Worm (Caenorhabditis elegans) whole organism, L3 larva: ENCODE measurements around the gene T19B10.2.

Source experiments
- ceh-82 ChIP-seq: fragments of 150-350 bp; optimal IDR thresholded peaks from 2 replicates; lab custom pipeline; 2014; ENCODE audit warnings: missing biosample characterization, missing genetic modification characterization
- fkh-10 ChIP-seq: sonication (generic microtip); optimal IDR thresholded peaks from 2 replicates; lab custom pipeline; 2017; ENCODE audit warnings: missing biosample characterization, missing genetic modification reagents, missing genetic modification characterization
- nhr-28 ChIP-seq: fragments of 150-350 bp; optimal IDR thresholded peaks from 2 replicates; lab custom pipeline; 2014; ENCODE audit warnings: missing biosample characterization, missing genetic modification characterization
- pqm-1 ChIP-seq: fragments of 150-350 bp; optimal IDR thresholded peaks from 2 replicates; lab custom pipeline; 2017; ENCODE audit warnings: missing biosample characterization, missing genetic modification characterization, inconsistent platforms

ce11 chrV:11223698-11224097 is 2.6 kb downstream of the T19B10.2 start:
- TF ChIP-seq ceh-82 (tag; lab: Kevin White, UChicago) (no peak), fkh-10 (GFP tag; lab: Kevin White, UChicago) (no peak), nhr-28 (tag; lab: Kevin White, UChicago) (no peak), pqm-1 (tag; lab: Kevin White, UChicago) (no peak)
